Worm (Caenorhabditis elegans) whole organism, young adult: ENCODE data around the gene srh-133.

Source experiments
- Y53F4B.3 ChIP-seq: fragments of 200-800 bp; sonication (Bioruptor generic); IDR thresholded peaks from 2 replicates; pipeline ENCODE4 v1.3.6; 2022; ENCODE audit warnings: missing genetic modification reagents, missing genetic modification characterization, missing compliant biosample characterization
- Y67H2A.10 ChIP-seq: fragments of 200-800 bp; sonication (Bioruptor generic); conservative IDR thresholded peaks from 2 replicates; pipeline ENCODE4 v1.3.6; 2022; ENCODE audit warnings: missing genetic modification reagents, missing genetic modification characterization, missing compliant biosample characterization
- ccch-3 ChIP-seq: fragments of 200-800 bp; sonication (Bioruptor generic); optimal IDR thresholded peaks from 2 replicates; lab custom pipeline; 2018; ENCODE audit warnings: mild to moderate bottlenecking, missing genetic modification characterization, missing compliant biosample characterization
- lin-54 ChIP-seq: fragments of 200-800 bp; sonication (Bioruptor generic); optimal IDR thresholded peaks from 2 replicates; lab custom pipeline; 2018; ENCODE audit warnings: mild to moderate bottlenecking, missing genetic modification characterization, missing compliant biosample characterization
- madf-6 ChIP-seq: fragments of 200-800 bp; sonication (Bioruptor generic); IDR thresholded peaks from 2 replicates; pipeline ENCODE4 v1.3.6; 2022; ENCODE audit warnings: missing genetic modification reagents, missing genetic modification characterization, missing compliant biosample characterization
- pbrm-1 ChIP-seq: fragments of 200-800 bp; sonication (Bioruptor generic); IDR thresholded peaks from 2 replicates; pipeline ENCODE4 v1.3.6; 2022; ENCODE audit warnings: missing genetic modification reagents, missing genetic modification characterization, missing compliant biosample characterization
- sea-2 ChIP-seq: fragments of 200-800 bp; sonication (Bioruptor generic); IDR thresholded peaks from 2 replicates; pipeline ENCODE4 v1.3.6; 2022; ENCODE audit warnings: missing genetic modification characterization, missing compliant biosample characterization

DNA sequence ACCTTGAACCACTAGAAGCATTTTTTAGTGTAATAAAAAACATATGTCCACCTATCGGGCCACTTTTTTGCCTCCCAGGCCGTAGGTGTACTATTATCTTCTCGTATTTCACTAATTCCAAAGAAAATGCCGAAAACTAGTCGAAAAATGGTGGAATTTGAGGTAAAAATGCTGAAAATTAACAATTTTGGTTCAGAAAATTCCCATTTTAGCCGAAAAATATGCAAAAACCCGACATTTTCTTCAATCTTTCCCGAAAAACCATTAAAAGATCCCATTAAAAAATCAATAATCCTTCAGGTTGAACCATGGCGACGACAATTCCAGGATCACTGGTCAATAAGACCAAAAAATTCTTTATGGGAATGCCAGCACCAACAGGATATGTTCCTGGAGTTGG is 8.2 kb upstream of the srh-133 start, which contains the start of gene prp-6:
- no peak for TF ChIP-seq Y67H2A.10 (GFP tag; lab: Robert Waterston, UW)
- no peak for TF ChIP-seq madf-6
- no peak for TF ChIP-seq sea-2
- TF ChIP-seq Y53F4B.3 = no peak
- TF ChIP-seq lin-54 (GFP tag; lab: Kevin White, UChicago) = no peak
- no peak for TF ChIP-seq ccch-3 (GFP tag; lab: Kevin White, UChicago)
- TF ChIP-seq pbrm-1 (GFP tag; lab: Robert Waterston, UW) = no peak
